Fruit fly (Drosophila melanogaster): Measurements from ENCODE around the gene CG14132.

dm6 chr3L:11695827-11696226, 19.3 kb downstream of the CG14132 start:
- TF ChIP-seq CG31441 (GFP tag; IDR thresholded peaks at IDR 0.05) = no peak
- no peak for TF ChIP-seq ken (GFP tag; IDR thresholded peaks at IDR 0.05)

Data from whole organism, embryonic.